Worm (Caenorhabditis elegans) whole organism, L2 larva: ENCODE data around the gene spp-10.

Experiments used
- Y55F3AM.14 ChIP-seq: fragments of 200-800 bp; sonication (Bioruptor generic); optimal IDR thresholded peaks from 2 replicates; lab custom pipeline; 2018; ENCODE audit warnings: mild to moderate bottlenecking, missing genetic modification characterization, missing compliant biosample characterization
- ZK546.5 ChIP-seq: sonication (generic microtip); optimal IDR thresholded peaks from 2 replicates; lab custom pipeline; 2017; ENCODE audit warnings: missing biosample characterization, missing genetic modification characterization
- aly-2 ChIP-seq: fragments of 150-350 bp; optimal IDR thresholded peaks from 2 replicates; lab custom pipeline; 2014; ENCODE audit warnings: missing biosample characterization, missing genetic modification characterization
- ama-1 ChIP-seq: fragments of 150-350 bp; optimal IDR thresholded peaks from 2 replicates; lab custom pipeline; 2018; ENCODE audit warnings: inconsistent platforms
- elt-1 ChIP-seq: fragments of 150-350 bp; optimal IDR thresholded peaks from 2 replicates; lab custom pipeline; 2014; ENCODE audit warnings: missing biosample characterization, missing genetic modification characterization
- fos-1 ChIP-seq: fragments of 150-350 bp; optimal IDR thresholded peaks from 2 replicates; lab custom pipeline; 2014; ENCODE audit warnings: missing biosample characterization, missing genetic modification characterization
- gmeb-1 ChIP-seq: fragments of 150-350 bp; optimal IDR thresholded peaks from 2 replicates; lab custom pipeline; 2014; ENCODE audit warnings: missing biosample characterization, missing genetic modification characterization
- mab-5 ChIP-seq: fragments of 150-350 bp; optimal IDR thresholded peaks from 2 replicates; lab custom pipeline; 2014; ENCODE audit warnings: missing biosample characterization, missing genetic modification characterization
- mdl-1 ChIP-seq, 2 experiments: fragments of 150-350 bp in 1 of 2; sonication (generic microtip) in 1 of 2; optimal IDR thresholded peaks; 2 replicates each; lab custom pipeline; 2017; ENCODE audit warnings: missing biosample characterization in 2 of 2, missing genetic modification characterization in 2 of 2
- skn-1 ChIP-seq: sonication (generic microtip); optimal IDR thresholded peaks from 2 replicates; lab custom pipeline; 2017; ENCODE audit warnings: missing biosample characterization, missing genetic modification characterization
- ztf-11 ChIP-seq: sonication (generic microtip); optimal IDR thresholded peaks from 2 replicates; lab custom pipeline; 2017; ENCODE audit warnings: missing biosample characterization, missing genetic modification characterization

DNA sequence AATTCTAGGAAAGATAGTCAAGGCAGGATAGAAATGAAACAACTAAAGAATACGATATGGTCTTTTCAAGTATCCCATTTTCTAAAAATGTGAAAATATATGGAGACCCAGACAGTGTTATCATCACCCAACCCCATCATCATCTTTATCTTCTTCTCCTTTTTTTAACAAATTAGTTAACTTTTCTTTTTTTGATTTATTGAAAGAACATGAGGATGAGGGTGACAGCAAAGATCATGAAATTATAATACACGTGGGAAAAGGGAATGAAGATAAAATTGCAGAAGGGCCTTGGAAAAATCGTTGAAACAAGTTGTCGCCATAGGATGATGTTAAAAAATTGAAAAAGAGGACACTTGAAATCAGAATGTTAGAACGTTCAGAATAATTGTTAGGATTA lies 12.8 kb upstream of the spp-10 start:
- TF ChIP-seq aly-2 (tag; lab: Kevin White, UChicago) (no peak), ztf-11 (tag; lab: Kevin White, UChicago) (no peak), fos-1 (tag; lab: Kevin White, UChicago) (no peak), gmeb-1 (tag; lab: Kevin White, UChicago) (no peak), elt-1 (tag; lab: Kevin White, UChicago) (no peak), mdl-1 (tag; optimal IDR thresholded peaks at IDR 0.05; lab: Kevin White, UChicago) (peak in 1 of 2 experiments; percentile 6), ZK546.5 (tag; lab: Kevin White, UChicago) (no peak), Y55F3AM.14 (GFP tag; lab: Kevin White, UChicago) (no peak), skn-1 (tag; lab: Kevin White, UChicago) (no peak), ama-1 (no peak), mab-5 (tag; lab: Kevin White, UChicago) (no peak)
